Fruit fly (Drosophila melanogaster) whole organism: Measurements from ENCODE around the gene ND-42.

Experiments
- Dll ChIP-seq: fragments of >200 bp; optimal IDR thresholded peaks from 2 replicates; lab custom pipeline; 2017
- pan ChIP-seq: fragments of >200 bp; optimal IDR thresholded peaks from 2 replicates; lab custom pipeline; 2017
- psq ChIP-seq: fragments of >200 bp; optimal IDR thresholded peaks from 2 replicates; lab custom pipeline; 2017
- usp ChIP-seq: fragments of >200 bp; optimal IDR thresholded peaks from 2 replicates; lab custom pipeline; 2017; ENCODE audit warnings: missing biosample characterization, missing genetic modification characterization, mixed read lengths

dm6 chr3R:22052235-22052634 lies 24.7 kb downstream of the ND-42 start:
- no peak for TF ChIP-seq pan (lab: Kevin White, UChicago)
- TF ChIP-seq Dll (lab: Kevin White, UChicago) = no peak
- no peak for TF ChIP-seq usp (GFP tag; lab: Kevin White, UChicago)
- TF ChIP-seq psq (lab: Kevin White, UChicago) = no peak
